Fruit fly (Drosophila melanogaster): ENCODE measurements around the gene CG32533.
A peak's percentile ranks its signal among the peaks of the same experiment; 100 is the strongest.

Gene CG32533

dm6 chrX:19505334-19506185 lies 26.3 kb upstream of the CG32533 start (continued):
- TF ChIP-seq D (optimal IDR thresholded peaks at IDR 0.05) (no peak), D (GFP tag; optimal IDR thresholded peaks at IDR 0.05) (no peak), Atf6 (GFP tag; IDR thresholded peaks at IDR 0.05) (0 out of 2 replicates have a peak, but pooled peaks have one; percentile 27), Scr (GFP tag; IDR thresholded peaks at IDR 0.05; ENCODE audit: partially characterized antibody) (peak; percentile 82), CG16779 (GFP tag; IDR thresholded peaks at IDR 0.05) (0 out of 2 replicates have a peak, but pooled peaks have one; percentile 16), Dp (GFP tag; optimal IDR thresholded peaks at IDR 0.05) (peak; percentile 30), Mad (GFP tag; optimal IDR thresholded peaks at IDR 0.05) (peak; percentile 7), Tbp (GFP tag; optimal IDR thresholded peaks at IDR 0.05) (no peak), ind (GFP tag; optimal IDR thresholded peaks at IDR 0.05) (no peak), amos (GFP tag; IDR thresholded peaks at IDR 0.05; ENCODE audit: partially characterized antibody) (peak; percentile 87), croc (GFP tag; conservative IDR thresholded peaks at IDR 0.05) (no peak), CG6683 (GFP tag; optimal IDR thresholded peaks at IDR 0.05) (no peak), CG3281 (GFP tag; optimal IDR thresholded peaks at IDR 0.05) (peak; percentile 36), Meics (GFP tag; optimal IDR thresholded peaks at IDR 0.05) (peak; percentile 22), CG9932 (GFP tag; IDR thresholded peaks at IDR 0.05) (peak; percentile 64), otp (GFP tag; IDR thresholded peaks at IDR 0.05) (no peak), ara (GFP tag; IDR thresholded peaks at IDR 0.05) (no peak), CG16815 (GFP tag; optimal IDR thresholded peaks at IDR 0.05) (no peak), grn (GFP tag; optimal IDR thresholded peaks at IDR 0.05) (peak; percentile 29), Hand (GFP tag; optimal IDR thresholded peaks at IDR 0.05) (peak; percentile 43), CG18476 (GFP tag; optimal IDR thresholded peaks at IDR 0.05) (no peak), Hmr (GFP tag; optimal IDR thresholded peaks at IDR 0.05) (no peak), CG7357 (GFP tag; IDR thresholded peaks at IDR 0.05) (no peak), CkIIα-i1 (GFP tag; IDR thresholded peaks at IDR 0.05) (no peak), phol (tag; optimal IDR thresholded peaks at IDR 0.05) (peak; percentile 14), crp (GFP tag; optimal IDR thresholded peaks at IDR 0.05) (peak; percentile 42 to 89), Hmx (GFP tag; optimal IDR thresholded peaks at IDR 0.05) (no peak), Xbp1 (GFP tag; optimal IDR thresholded peaks at IDR 0.05) (peak; percentile 54), lmd (GFP tag; IDR thresholded peaks at IDR 0.05) (peak; percentile 31; the same call in 1 of the 2 replicates), Ravus (GFP tag; IDR thresholded peaks at IDR 0.05) (no peak), CG10431 (GFP tag; optimal IDR thresholded peaks at IDR 0.05) (no peak), CG11696 (GFP tag; IDR thresholded peaks at IDR 0.05) (no peak), CG13424 (tag; optimal IDR thresholded peaks at IDR 0.05) (peak; percentile 3), CG1529 (GFP tag; optimal IDR thresholded peaks at IDR 0.05) (no peak), disco-r (GFP tag; optimal IDR thresholded peaks at IDR 0.05) (no peak), CG10565 (GFP tag; optimal IDR thresholded peaks at IDR 0.05) (no peak), CG1602 (GFP tag; optimal IDR thresholded peaks at IDR 0.05) (no peak), zen2 (GFP tag; IDR thresholded peaks at IDR 0.05; ENCODE audit: partially characterized antibody) (peak; percentile 83), wor (GFP tag; IDR thresholded peaks at IDR 0.05) (no peak), ap (GFP tag; IDR thresholded peaks at IDR 0.05) (no peak), jigr1 (GFP tag; IDR thresholded peaks at IDR 0.05) (no peak), Hr3 (GFP tag; optimal IDR thresholded peaks at IDR 0.05) (peak; percentile 17), sd (tag; optimal IDR thresholded peaks at IDR 0.05) (no peak), Sry-β (GFP tag; optimal IDR thresholded peaks at IDR 0.05) (no peak), YL-1 (GFP tag; optimal IDR thresholded peaks at IDR 0.05) (no peak), CG10366 (GFP tag; IDR thresholded peaks at IDR 0.05) (no peak), crc (GFP tag; optimal IDR thresholded peaks at IDR 0.05) (peak; percentile 27), BEAF-32 (GFP tag; optimal IDR thresholded peaks at IDR 0.05) (peak; percentile 83), fru (optimal IDR thresholded peaks at IDR 0.05) (no peak), Dek (tag; optimal IDR thresholded peaks at IDR 0.05) (peak; percentile 21)
